Worm (Caenorhabditis elegans) whole organism, L2 larva: ENCODE results near the gene ptr-5.
"Not testable (repeated sequence)": the region's sequence is repeated elsewhere in the genome, so short reads cannot be mapped to it uniquely, and the experiment has no call there.

ENCODE experiments used
- lsy-2 ChIP-seq, 2 experiments: fragments of 150-350 bp in 1 of 2; sonication (generic microtip) in 1 of 2; optimal IDR thresholded peaks; 2 replicates each; lab custom pipeline; 2014 to 2017; ENCODE audit warnings: missing biosample characterization in 2 of 2, missing genetic modification characterization in 2 of 2
- nhr-23 ChIP-seq: fragments of 150-350 bp; optimal IDR thresholded peaks from 2 replicates; lab custom pipeline; 2014; ENCODE audit warnings: missing biosample characterization, missing genetic modification reagents, missing genetic modification characterization

DNA sequence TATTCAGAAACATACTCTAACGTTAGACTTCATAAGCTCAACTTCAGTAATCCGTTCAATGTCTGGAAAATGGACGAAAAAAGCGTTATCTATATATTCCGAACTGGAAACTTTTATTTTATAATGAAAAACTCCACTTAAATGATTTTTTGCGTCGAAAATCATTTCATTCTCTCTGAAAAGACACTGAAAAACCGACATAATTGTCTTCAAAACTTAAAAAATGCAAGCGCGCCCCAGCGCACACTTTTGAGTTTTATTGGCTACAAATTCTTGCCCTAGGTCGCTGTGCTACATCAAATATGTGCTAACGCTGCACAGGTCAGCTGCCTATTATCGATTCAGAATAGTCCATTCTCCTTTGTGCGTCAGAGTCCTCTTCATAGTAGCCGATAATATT is 13.5 kb upstream of the ptr-5 start, which contains the start of gene C33E10.1:
- TF ChIP-seq lsy-2 (tag; optimal IDR thresholded peaks at IDR 0.05; lab: Kevin White, UChicago); nhr-23 (tag; lab: Kevin White, UChicago): not testable (repeated sequence)
